Worm (Caenorhabditis elegans): ENCODE measurements around the gene srj-54.

Gene srj-54

DNA sequence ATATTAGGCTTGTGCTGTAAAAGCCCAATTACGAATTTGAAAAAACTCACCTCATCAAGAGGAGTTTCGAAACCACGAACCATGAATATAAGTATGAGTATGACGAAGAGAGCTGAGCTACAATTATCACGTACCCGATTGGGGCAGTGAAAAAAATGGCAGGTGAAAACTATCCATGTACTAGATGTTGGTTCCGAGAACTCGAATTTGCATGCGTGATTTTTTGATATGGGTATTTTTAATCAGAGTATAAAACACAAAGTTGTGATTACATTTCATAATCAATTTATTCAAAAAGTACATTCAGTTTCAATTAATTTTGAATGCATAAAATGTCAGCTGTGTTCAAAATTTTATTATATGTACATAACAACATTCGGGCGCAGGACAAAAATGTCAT lies 45.8 kb downstream of the srj-54 start, which contains the start of gene F54E2.9:
TSS of gene F54E2.9 (minus strand) at position 132 of the 400 bp plus-strand sequence.
- no peak for TF ChIP-seq nhr-19 (GFP tag; conservative IDR thresholded peaks at IDR 0.05)
- TF ChIP-seq efl-1 (optimal IDR thresholded peaks at IDR 0.05): no peak
- TF ChIP-seq efl-1 (GFP tag; optimal IDR thresholded peaks at IDR 0.05 in 1 of 2): peak in 1 of 2 experiments; percentile 85
- TF ChIP-seq hlh-4 (tag; optimal IDR thresholded peaks at IDR 0.05): peak; percentile 82
- peak; percentile 23 for TF ChIP-seq nhr-71 (tag; optimal IDR thresholded peaks at IDR 0.05)
- no peak for TF ChIP-seq jun-1 (tag; optimal IDR thresholded peaks at IDR 0.05)
- no peak for TF ChIP-seq mep-1 (tag; optimal IDR thresholded peaks at IDR 0.05)

DNA sequence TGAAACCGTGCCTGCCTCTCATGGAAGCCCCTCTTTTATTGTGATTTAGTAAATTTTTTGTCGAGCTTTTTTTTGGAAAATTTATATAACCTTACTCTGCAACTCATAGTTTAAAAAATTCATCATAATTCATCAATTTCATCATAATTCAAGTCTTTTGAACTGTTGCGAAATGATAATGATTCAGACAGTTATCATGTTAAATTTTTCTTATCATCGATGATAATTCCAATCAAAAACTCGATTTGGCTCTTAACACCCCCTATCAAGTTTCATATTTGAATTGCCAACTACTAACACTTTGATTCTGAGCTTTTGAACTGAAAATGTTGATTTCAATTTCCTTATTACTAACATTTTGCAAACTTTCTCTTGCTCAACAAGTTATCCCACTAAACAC lies 49.5 kb downstream of the srj-54 start, which contains the start of gene F54E2.1:
TSS of gene F54E2.1 (plus strand) at position 235 of the 400 bp plus-strand sequence.
- TF ChIP-seq tlp-1 (tag; optimal IDR thresholded peaks at IDR 0.05) (peak; percentile 79), lin-35 (GFP tag; optimal IDR thresholded peaks at IDR 0.05) (peak in 1 of 2 experiments; percentile 25), xbp-1 (tag; optimal IDR thresholded peaks at IDR 0.05) (no peak), jun-1 (tag; optimal IDR thresholded peaks at IDR 0.05) (no peak), elt-2 (tag; optimal IDR thresholded peaks at IDR 0.05) (peak; percentile 87), pqm-1 (tag; optimal IDR thresholded peaks at IDR 0.05) (peak; percentile 97), ztf-11 (tag; optimal IDR thresholded peaks at IDR 0.05) (no peak)

- TF ChIP-seq zag-1 (tag; optimal IDR thresholded peaks at IDR 0.05) (no peak), lin-15B (tag; optimal IDR thresholded peaks at IDR 0.05) (no peak), nhr-19 (GFP tag; conservative IDR thresholded peaks at IDR 0.05) (0 out of 2 replicates have a peak, but pooled peaks have one; percentile 5), ceh-90 (tag; optimal IDR thresholded peaks at IDR 0.05) (no peak), ama-1 (optimal IDR thresholded peaks at IDR 0.05) (no peak), swsn-7 (tag; optimal IDR thresholded peaks at IDR 0.05) (no peak), dsc-1 (tag; optimal IDR thresholded peaks at IDR 0.05) (peak; percentile 26), snu-23 (GFP tag; optimal IDR thresholded peaks at IDR 0.05) (no peak), fos-1 (tag; optimal IDR thresholded peaks at IDR 0.05) (no peak), ceh-82 (tag; optimal IDR thresholded peaks at IDR 0.05) (no peak), egl-13 (tag; optimal IDR thresholded peaks at IDR 0.05) (no peak), nhr-71 (tag; optimal IDR thresholded peaks at IDR 0.05) (peak; percentile 34), pag-3 (tag; optimal IDR thresholded peaks at IDR 0.05; ENCODE audit: borderline replicate concordance, insufficient read depth) (peak; percentile 81), rnt-1 (tag; optimal IDR thresholded peaks at IDR 0.05) (peak; percentile 58), efl-1 (optimal IDR thresholded peaks at IDR 0.05) (no peak), efl-1 (GFP tag; optimal IDR thresholded peaks at IDR 0.05 in 1 of 2) (no peak), lin-14 (GFP tag; optimal IDR thresholded peaks at IDR 0.05) (peak; percentile 54), C16A3.4 (tag; optimal IDR thresholded peaks at IDR 0.05) (no peak), fkh-4 (tag; optimal IDR thresholded peaks at IDR 0.05; ENCODE audit: borderline replicate concordance) (no peak), egl-27 (tag; optimal IDR thresholded peaks at IDR 0.05) (no peak), hlh-4 (tag; optimal IDR thresholded peaks at IDR 0.05) (no peak), aly-2 (tag; optimal IDR thresholded peaks at IDR 0.05) (no peak), nhr-11 (tag; optimal IDR thresholded peaks at IDR 0.05) (no peak), lin-13 (GFP tag; optimal IDR thresholded peaks at IDR 0.05) (no peak), nhr-20 (tag; optimal IDR thresholded peaks at IDR 0.05) (no peak), jun-1 (tag; optimal IDR thresholded peaks at IDR 0.05) (no peak), nhr-76 (tag; optimal IDR thresholded peaks at IDR 0.05) (no peak), fkh-10 (GFP tag; optimal IDR thresholded peaks at IDR 0.05) (no peak), unc-86 (tag; optimal IDR thresholded peaks at IDR 0.05) (no peak), skn-1 (tag; optimal IDR thresholded peaks at IDR 0.05) (no peak)
These were observed 50.2 kb downstream of the srj-54 start for ce11 chrV:2809443-2809842.
